Fruit fly (Drosophila melanogaster) whole organism, adult: ENCODE data around the gene CG43078.
A peak's percentile ranks its signal among the peaks of the same experiment; 100 is the strongest.

ENCODE experiments used
- CG11617 ChIP-seq: fragments of 200-800 bp; sonication (Bioruptor generic); optimal IDR thresholded peaks from 2 replicates; lab custom pipeline; 2017; ENCODE audit warnings: mild to moderate bottlenecking, missing biosample characterization, missing genetic modification reagents, missing genetic modification characterization
- CG12768 ChIP-seq: fragments of 200-800 bp; sonication (Bioruptor generic); optimal IDR thresholded peaks from 2 replicates; lab custom pipeline; 2017; ENCODE audit warnings: missing biosample characterization, missing genetic modification characterization, mild to moderate bottlenecking, moderate library complexity, missing genetic modification reagents
- CG14711 ChIP-seq: fragments of 200-800 bp; sonication (Bioruptor generic); optimal IDR thresholded peaks from 2 replicates; lab custom pipeline; 2018; ENCODE audit warnings: missing biosample characterization, mild to moderate bottlenecking, missing genetic modification characterization, moderate library complexity
- CG1620 ChIP-seq: fragments of 200-800 bp; sonication (Bioruptor generic); optimal IDR thresholded peaks from 2 replicates; lab custom pipeline; 2016; ENCODE audit warnings: missing biosample characterization, missing genetic modification characterization
- CG33017 ChIP-seq: fragments of 200-800 bp; sonication (Bioruptor generic); optimal IDR thresholded peaks from 2 replicates; lab custom pipeline; 2018; ENCODE audit warnings: missing biosample characterization, mild to moderate bottlenecking, missing genetic modification characterization, moderate library complexity
- CG5204 ChIP-seq: fragments of 200-800 bp; sonication (Bioruptor generic); optimal IDR thresholded peaks from 2 replicates; lab custom pipeline; 2016; ENCODE audit warnings: missing biosample characterization, missing genetic modification characterization
- CG7045 ChIP-seq: fragments of 200-800 bp; sonication (Bioruptor generic); optimal IDR thresholded peaks from 2 replicates; lab custom pipeline; 2017; ENCODE audit warnings: missing biosample characterization, mild to moderate bottlenecking, missing genetic modification characterization
- CG7101 ChIP-seq: fragments of 200-800 bp; sonication (Bioruptor generic); optimal IDR thresholded peaks from 2 replicates; lab custom pipeline; 2018; ENCODE audit warnings: missing biosample characterization, mild to moderate bottlenecking, missing genetic modification characterization, moderate library complexity
- Clk ChIP-seq: fragments of 200-800 bp; sonication (Bioruptor generic); optimal IDR thresholded peaks from 2 replicates; lab custom pipeline; 2017; ENCODE audit warnings: missing biosample characterization, missing genetic modification characterization
- Crg-1 ChIP-seq: fragments of 200-800 bp; sonication (Bioruptor generic); optimal IDR thresholded peaks from 2 replicates; lab custom pipeline; 2016; ENCODE audit warnings: missing biosample characterization, missing genetic modification characterization
- Hr96 ChIP-seq: fragments of 200-800 bp; sonication (Bioruptor generic); optimal IDR thresholded peaks from 2 replicates; lab custom pipeline; 2016; ENCODE audit warnings: missing biosample characterization, missing genetic modification characterization
- Mnt ChIP-seq: fragments of 200-800 bp; sonication (Bioruptor generic); optimal IDR thresholded peaks from 2 replicates; lab custom pipeline; 2016; ENCODE audit warnings: missing biosample characterization, mild to moderate bottlenecking, missing genetic modification characterization
- bab1 ChIP-seq: fragments of 200-800 bp; sonication (Bioruptor generic); optimal IDR thresholded peaks from 3 replicates; lab custom pipeline; 2019; ENCODE audit warnings: missing biosample characterization, mild to moderate bottlenecking, missing genetic modification characterization, moderate library complexity
- cic ChIP-seq: fragments of 200-800 bp; sonication (Bioruptor generic); optimal IDR thresholded peaks from 2 replicates; lab custom pipeline; 2017; ENCODE audit warnings: missing biosample characterization, mild to moderate bottlenecking, missing genetic modification characterization, moderate library complexity
- cnc ChIP-seq, 2 experiments: fragments of >200 bp; optimal IDR thresholded peaks; 2 replicates each; lab custom pipeline; 2017
- kay ChIP-seq: fragments of 200-800 bp; sonication (Bioruptor generic); peaks from one replicate; lab custom pipeline; 2016; ENCODE audit warnings: missing biosample characterization, missing genetic modification characterization, borderline replicate concordance
- ovo ChIP-seq: fragments of 200-800 bp; sonication (Bioruptor generic); optimal IDR thresholded peaks from 2 replicates; lab custom pipeline; 2016; ENCODE audit warnings: missing biosample characterization, missing genetic modification characterization
- pad ChIP-seq: fragments of 200-800 bp; sonication (Bioruptor generic); optimal IDR thresholded peaks from 3 replicates; lab custom pipeline; 2017; ENCODE audit warnings: missing biosample characterization, missing genetic modification characterization, mild to moderate bottlenecking, moderate library complexity, missing genetic modification reagents
- tj ChIP-seq: fragments of 200-800 bp; sonication (Bioruptor generic); optimal IDR thresholded peaks from 3 replicates; lab custom pipeline; 2017; ENCODE audit warnings: missing biosample characterization, mild to moderate bottlenecking, missing genetic modification characterization, moderate library complexity
- toe ChIP-seq: fragments of 200-800 bp; sonication (Bioruptor generic); optimal IDR thresholded peaks from 2 replicates; lab custom pipeline; 2016; ENCODE audit warnings: missing biosample characterization, missing genetic modification characterization

CG43078 gene

DNA sequence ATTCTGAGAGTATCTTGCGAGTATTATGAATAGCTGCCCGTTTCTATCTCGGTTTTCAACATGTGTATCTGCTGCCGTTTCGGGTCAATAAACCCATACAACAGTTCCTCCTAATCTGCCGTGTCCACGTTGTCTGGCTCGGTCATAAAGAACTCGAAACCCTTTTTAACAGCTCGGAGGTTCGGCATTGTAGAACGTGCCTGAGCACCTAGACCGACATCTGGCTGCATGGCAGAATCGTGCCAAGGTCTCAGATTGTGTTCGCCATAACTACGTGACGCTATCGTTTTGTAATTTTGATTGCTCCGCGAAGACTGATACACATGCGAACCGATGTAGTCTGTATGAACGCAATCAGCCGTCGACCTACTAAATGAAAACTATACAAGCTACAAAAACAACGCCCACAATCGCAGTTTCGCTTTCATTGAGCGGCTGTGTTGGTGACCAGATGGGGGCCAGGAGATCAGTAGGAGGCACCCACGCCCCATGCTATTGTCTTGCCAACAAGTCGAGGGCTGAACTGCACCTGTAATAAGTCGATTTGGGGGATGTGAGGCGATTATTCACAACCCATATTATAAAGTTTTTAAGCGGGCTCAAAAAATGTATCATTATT lies 22.5 kb upstream of the CG43078 start:
- no peak for TF ChIP-seq Crg-1 (GFP tag; lab: Kevin White, UChicago)
- TF ChIP-seq CG11617 (GFP tag; lab: Kevin White, UChicago): no peak
- no peak for TF ChIP-seq CG14711 (tag; lab: Kevin White, UChicago)
- TF ChIP-seq Hr96 (GFP tag; lab: Kevin White, UChicago): no peak
- TF ChIP-seq ovo: no peak
- TF ChIP-seq CG5204 (GFP tag; lab: Kevin White, UChicago): no peak
- TF ChIP-seq cic (GFP tag; lab: Kevin White, UChicago): peak; percentile 22
- no peak for TF ChIP-seq kay (GFP tag; lab: Kevin White, UChicago)

DNA sequence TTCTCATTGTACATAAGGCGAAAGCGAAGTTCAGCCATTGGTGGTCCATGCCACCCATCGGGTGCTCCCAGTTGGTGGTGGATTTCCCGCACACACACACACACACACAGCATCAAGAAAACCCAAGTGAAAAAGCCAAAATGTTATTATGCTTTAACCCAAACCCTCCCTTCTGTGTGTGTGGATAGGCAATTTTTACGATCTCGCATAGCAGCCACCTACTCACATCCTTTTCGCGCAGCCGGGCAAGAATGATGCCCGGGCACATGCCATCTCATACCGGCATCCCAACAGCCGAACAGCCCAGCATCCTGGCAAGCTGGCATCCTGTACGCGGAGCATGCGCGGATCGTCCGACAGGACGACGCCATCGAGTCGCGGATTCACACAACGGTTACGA lies 19.6 kb upstream of the CG43078 start:
- no peak for TF ChIP-seq Hr96 (GFP tag; lab: Kevin White, UChicago)
- TF ChIP-seq cnc (optimal IDR thresholded peaks at IDR 0.05; lab: Kevin White, UChicago): no peak
- TF ChIP-seq toe: no peak
- no peak for TF ChIP-seq CG14711 (tag; lab: Kevin White, UChicago)
- no peak for TF ChIP-seq ovo
- no peak for TF ChIP-seq cic (GFP tag; lab: Kevin White, UChicago)
- TF ChIP-seq Crg-1 (GFP tag; lab: Kevin White, UChicago): no peak
- TF ChIP-seq bab1: no peak
- no peak for TF ChIP-seq Mnt (GFP tag; lab: Kevin White, UChicago)
- no peak for TF ChIP-seq Clk (GFP tag; lab: Kevin White, UChicago)

DNA sequence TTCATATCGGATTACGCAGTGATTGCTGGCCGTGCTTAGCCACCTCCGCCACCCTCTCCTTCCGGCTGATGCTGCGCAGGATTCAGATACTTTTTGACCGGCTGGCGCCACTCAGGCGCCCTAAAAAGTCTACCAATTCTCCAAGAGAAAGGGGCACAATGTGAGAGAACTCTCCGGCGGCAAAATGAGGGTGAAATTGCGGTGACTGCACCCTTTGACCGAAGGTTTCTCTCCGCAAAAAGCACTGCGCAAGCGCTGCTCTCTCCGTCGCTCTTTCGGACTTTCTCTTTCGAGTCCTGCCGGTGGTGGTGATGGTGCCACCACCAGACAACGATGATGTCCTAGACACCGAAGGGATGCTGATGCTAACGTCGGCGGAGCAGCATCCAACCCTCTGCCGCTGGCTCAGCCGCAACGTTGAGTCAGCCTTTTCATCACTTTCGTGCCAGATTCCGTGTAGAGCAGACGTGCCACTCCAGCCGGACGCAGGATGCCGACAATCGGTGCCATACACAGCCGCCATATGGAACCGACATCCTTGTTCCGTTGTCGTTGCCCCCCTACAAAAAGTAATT lies 16.8 kb upstream of the CG43078 start:
- no peak for TF ChIP-seq CG7045 (GFP tag; lab: Kevin White, UChicago)
- no peak for TF ChIP-seq bab1
- TF ChIP-seq Hr96 (GFP tag; lab: Kevin White, UChicago): no peak
- no peak for TF ChIP-seq ovo
- TF ChIP-seq CG33017 (tag; lab: Kevin White, UChicago): no peak
- TF ChIP-seq cnc (optimal IDR thresholded peaks at IDR 0.05; lab: Kevin White, UChicago): no peak
- TF ChIP-seq cic (GFP tag; lab: Kevin White, UChicago): no peak
- TF ChIP-seq toe: no peak
- no peak for TF ChIP-seq pad (GFP tag; lab: Kevin White, UChicago)
- no peak for TF ChIP-seq Clk (GFP tag; lab: Kevin White, UChicago)
- no peak for TF ChIP-seq CG12768 (GFP tag; lab: Kevin White, UChicago)
- no peak for TF ChIP-seq Crg-1 (GFP tag; lab: Kevin White, UChicago)
- TF ChIP-seq tj (GFP tag; lab: Kevin White, UChicago): no peak
- TF ChIP-seq CG1620 (GFP tag; lab: Kevin White, UChicago): no peak

- TF ChIP-seq toe: no peak
- TF ChIP-seq cnc (optimal IDR thresholded peaks at IDR 0.05; lab: Kevin White, UChicago): no peak
- TF ChIP-seq CG5204 (GFP tag; lab: Kevin White, UChicago): no peak
- TF ChIP-seq Mnt (GFP tag; lab: Kevin White, UChicago): no peak
- TF ChIP-seq CG7101 (tag; lab: Kevin White, UChicago): no peak
- no peak for TF ChIP-seq tj (GFP tag; lab: Kevin White, UChicago)
- TF ChIP-seq CG33017 (tag; lab: Kevin White, UChicago): no peak
- TF ChIP-seq Crg-1 (GFP tag; lab: Kevin White, UChicago): no peak
- no peak for TF ChIP-seq ovo
- TF ChIP-seq bab1: no peak
- TF ChIP-seq Clk (GFP tag; lab: Kevin White, UChicago): no peak
- TF ChIP-seq cic (GFP tag; lab: Kevin White, UChicago): no peak
- no peak for TF ChIP-seq pad (GFP tag; lab: Kevin White, UChicago)
- no peak for TF ChIP-seq CG12768 (GFP tag; lab: Kevin White, UChicago)
- no peak for TF ChIP-seq kay (GFP tag; lab: Kevin White, UChicago)
- no peak for TF ChIP-seq Hr96 (GFP tag; lab: Kevin White, UChicago)
- no peak for TF ChIP-seq CG11617 (GFP tag; lab: Kevin White, UChicago)
- TF ChIP-seq CG14711 (tag; lab: Kevin White, UChicago): no peak
- TF ChIP-seq CG1620 (GFP tag; lab: Kevin White, UChicago): no peak
These were observed 16.0 kb upstream of the CG43078 start for dm6 chr3L:8560637-8561036.

DNA sequence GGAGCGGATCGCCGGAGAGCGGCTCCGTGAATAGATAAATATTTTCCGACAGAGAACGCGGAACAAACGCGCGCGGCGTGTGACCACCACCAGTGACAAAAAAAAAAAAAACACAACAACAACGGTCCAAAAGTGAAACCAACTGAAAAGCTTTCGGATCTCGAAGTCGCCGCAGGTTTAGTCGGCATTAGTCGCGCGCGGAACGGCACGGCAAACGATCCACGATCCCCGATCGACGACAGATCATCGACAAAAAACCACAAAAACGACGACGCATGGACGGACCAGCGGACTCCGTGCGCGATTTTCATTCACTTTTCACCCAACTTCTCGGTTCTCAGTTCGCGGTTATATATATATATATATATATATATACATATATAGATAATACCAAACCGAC lies 1.9 kb downstream of the CG43078 start:
- TF ChIP-seq pad (GFP tag; lab: Kevin White, UChicago): no peak
- peak; percentile 10 for TF ChIP-seq CG12768 (GFP tag; lab: Kevin White, UChicago)
- peak; percentile 15 for TF ChIP-seq Hr96 (GFP tag; lab: Kevin White, UChicago)
- TF ChIP-seq CG33017 (tag; lab: Kevin White, UChicago): peak; percentile 13
- no peak for TF ChIP-seq CG7101 (tag; lab: Kevin White, UChicago)
- peak; percentile 22 for TF ChIP-seq Mnt (GFP tag; lab: Kevin White, UChicago)

DNA sequence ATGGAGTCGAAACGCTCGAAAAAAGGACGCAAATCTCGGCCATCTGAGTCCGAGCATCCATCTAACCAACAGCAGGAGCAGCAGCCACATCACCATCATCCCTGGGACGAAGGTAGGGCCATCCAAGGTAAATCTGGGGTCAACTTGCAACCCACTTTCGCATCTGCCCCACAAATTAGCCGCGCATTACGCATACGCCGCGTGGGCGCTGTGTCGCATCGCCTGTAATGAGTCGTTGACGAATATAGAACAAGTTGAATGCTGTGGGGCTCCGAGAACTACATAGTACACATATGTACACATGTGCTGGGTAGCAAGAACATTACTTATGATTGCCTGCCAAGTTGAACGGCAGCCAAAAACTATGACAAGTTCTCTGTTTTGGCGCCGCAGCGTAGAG lies 2.9 kb downstream of the CG43078 start:
- TF ChIP-seq pad (GFP tag; lab: Kevin White, UChicago) (no peak), CG7045 (GFP tag; lab: Kevin White, UChicago) (no peak), Crg-1 (GFP tag; lab: Kevin White, UChicago) (no peak), bab1 (no peak), CG33017 (tag; lab: Kevin White, UChicago) (no peak), Mnt (GFP tag; lab: Kevin White, UChicago) (no peak), CG1620 (GFP tag; lab: Kevin White, UChicago) (no peak), cic (GFP tag; lab: Kevin White, UChicago) (no peak), cnc (optimal IDR thresholded peaks at IDR 0.05; lab: Kevin White, UChicago) (no peak), ovo (no peak), CG11617 (GFP tag; lab: Kevin White, UChicago) (no peak), tj (GFP tag; lab: Kevin White, UChicago) (no peak), toe (no peak), CG7101 (tag; lab: Kevin White, UChicago) (no peak), CG12768 (GFP tag; lab: Kevin White, UChicago) (no peak), kay (GFP tag; lab: Kevin White, UChicago) (no peak), Hr96 (GFP tag; lab: Kevin White, UChicago) (no peak), CG5204 (GFP tag; lab: Kevin White, UChicago) (no peak), Clk (GFP tag; lab: Kevin White, UChicago) (no peak)
